Worm (Caenorhabditis elegans): ENCODE measurements around the gene F46F2.3.

DNA sequence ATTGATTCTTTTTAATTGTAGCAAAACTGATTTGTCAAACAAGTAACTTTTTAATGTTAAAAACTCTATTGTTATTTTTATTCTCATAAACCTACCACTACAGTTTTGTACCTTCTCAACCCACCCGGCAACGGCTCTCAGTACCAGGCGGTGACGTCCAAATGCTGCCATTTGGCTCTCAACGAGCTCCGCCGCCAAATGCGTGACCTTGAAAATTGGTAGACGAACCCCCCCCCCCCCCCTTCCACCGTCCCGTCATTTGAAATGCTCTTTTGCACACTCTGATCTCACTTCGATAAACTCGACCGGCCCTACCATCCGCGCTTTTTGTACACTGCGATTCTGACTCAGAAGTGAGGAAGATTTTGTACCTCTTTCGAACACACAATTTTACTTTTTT is 48.6 kb upstream of the F46F2.3 start:
- no peak for TF ChIP-seq lin-32 (GFP tag; optimal IDR thresholded peaks at IDR 0.05)
- TF ChIP-seq ztf-11 (tag; optimal IDR thresholded peaks at IDR 0.05): no peak
- TF ChIP-seq nhr-237 (tag; optimal IDR thresholded peaks at IDR 0.05): no peak
- no peak for TF ChIP-seq unc-39 (tag; optimal IDR thresholded peaks at IDR 0.05)
- no peak for TF ChIP-seq nhr-28 (tag; optimal IDR thresholded peaks at IDR 0.05)
- no peak for TF ChIP-seq elt-1 (tag; optimal IDR thresholded peaks at IDR 0.05; ENCODE audit: borderline replicate concordance, insufficient read depth)
- TF ChIP-seq M03D4.4 (tag; optimal IDR thresholded peaks at IDR 0.05): no peak
- TF ChIP-seq lin-13 (tag; optimal IDR thresholded peaks at IDR 0.05): no peak
